Fruit fly (Drosophila melanogaster): ENCODE results near the gene wts.
A peak's percentile ranks its signal among the peaks of the same experiment; 100 is the strongest.

wts gene

DNA sequence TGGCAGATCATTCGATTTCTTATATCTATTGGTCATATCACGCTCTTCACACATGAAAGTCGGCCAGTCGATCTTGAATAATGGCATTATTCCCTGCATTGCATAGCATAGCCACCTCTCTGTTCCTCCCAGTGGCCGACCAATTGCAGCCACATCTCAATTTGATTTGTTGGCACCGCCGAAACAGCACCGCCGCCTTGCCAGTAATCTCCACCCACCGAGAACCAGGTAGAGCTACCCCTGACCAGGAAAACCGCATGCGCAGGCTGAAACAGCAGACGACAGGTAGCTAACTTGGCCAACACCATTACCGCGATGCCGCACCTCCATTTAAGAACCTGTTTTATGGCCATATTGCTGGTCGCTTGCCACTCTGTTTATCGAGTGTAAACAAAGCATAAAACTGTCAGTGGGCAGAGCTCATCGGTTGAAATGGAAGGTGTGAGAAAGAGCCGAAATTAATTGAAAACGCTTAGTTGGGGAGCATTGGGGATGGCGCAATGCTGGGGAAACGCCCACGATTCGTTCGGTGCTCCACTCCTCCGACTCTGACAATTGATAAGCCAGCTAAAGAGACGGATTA, 39.4 kb downstream of the wts start (continued):
- peak in 1 of 2 experiments; percentile 23 for TF ChIP-seq bsh (GFP tag; optimal IDR thresholded peaks at IDR 0.05)
- peak; percentile 40 for TF ChIP-seq CG6813 (GFP tag; optimal IDR thresholded peaks at IDR 0.05)
- peak; percentile 53 for TF ChIP-seq ac (GFP tag; optimal IDR thresholded peaks at IDR 0.05)
- TF ChIP-seq CG18262 (tag; optimal IDR thresholded peaks at IDR 0.05), result peak; percentile 15
- no peak for TF ChIP-seq CG30403 (GFP tag; optimal IDR thresholded peaks at IDR 0.05)
- peak; percentile 15 for TF ChIP-seq CG17186 (GFP tag; optimal IDR thresholded peaks at IDR 0.05)
- TF ChIP-seq seq (GFP tag; IDR thresholded peaks at IDR 0.05), result 0 out of 2 replicates have a peak, but pooled peaks have one; percentile 16
- TF ChIP-seq nerfin-1 (tag; optimal IDR thresholded peaks at IDR 0.05), result peak; percentile 17
- TF ChIP-seq ATbp (GFP tag; optimal IDR thresholded peaks at IDR 0.05), result peak; percentile 43
- TF ChIP-seq tll (GFP tag; optimal IDR thresholded peaks at IDR 0.05), result peak in 1 of 2 experiments; percentile 70
- TF ChIP-seq Deaf1 (tag; optimal IDR thresholded peaks at IDR 0.05), result peak; percentile 14
- TF ChIP-seq abd-A (tag; optimal IDR thresholded peaks at IDR 0.05), result peak; percentile 86
- peak; percentile 27 for TF ChIP-seq CG1233 (GFP tag; optimal IDR thresholded peaks at IDR 0.05)
- no peak for TF ChIP-seq ken (GFP tag; IDR thresholded peaks at IDR 0.05)
- no peak for TF ChIP-seq pho (GFP tag; optimal IDR thresholded peaks at IDR 0.05)
- TF ChIP-seq CG18476 (GFP tag; optimal IDR thresholded peaks at IDR 0.05), result no peak
- TF ChIP-seq cg (GFP tag; optimal IDR thresholded peaks at IDR 0.05), result peak; percentile 25
- peak; percentile 2 for TF ChIP-seq CG10979 (tag; optimal IDR thresholded peaks at IDR 0.05)
- TF ChIP-seq CG31441 (GFP tag; IDR thresholded peaks at IDR 0.05), result 0 out of 2 replicates have a peak, but pooled peaks have one; percentile 13
- peak; percentile 24 for TF ChIP-seq sqz (GFP tag; optimal IDR thresholded peaks at IDR 0.05)
- peak; percentile 31 for TF ChIP-seq CG8089 (GFP tag; optimal IDR thresholded peaks at IDR 0.05)
- TF ChIP-seq CG2875 (GFP tag; optimal IDR thresholded peaks at IDR 0.05), result peak; percentile 49
- TF ChIP-seq mld (GFP tag; IDR thresholded peaks at IDR 0.05; ENCODE audit: partially characterized antibody), result no peak
- TF ChIP-seq trem (tag; optimal IDR thresholded peaks at IDR 0.05), result peak; percentile 2
- no peak for TF ChIP-seq Mes4 (GFP tag; optimal IDR thresholded peaks at IDR 0.05)
- no peak for TF ChIP-seq croc (GFP tag; conservative IDR thresholded peaks at IDR 0.05)
- 0 out of 2 replicates have a peak, but pooled peaks have one; percentile 8 for TF ChIP-seq CG11247 (GFP tag; IDR thresholded peaks at IDR 0.05)
- TF ChIP-seq zen (tag; optimal IDR thresholded peaks at IDR 0.05), result peak; percentile 68
- peak; percentile 41; the same call in 1 of the 2 replicates for TF ChIP-seq chm (GFP tag; IDR thresholded peaks at IDR 0.05)
- peak; percentile 4 for TF ChIP-seq run (tag; optimal IDR thresholded peaks at IDR 0.05)
- 0 out of 2 replicates have a peak, but pooled peaks have one; percentile 21 for TF ChIP-seq vvl (GFP tag; IDR thresholded peaks at IDR 0.05)
- TF ChIP-seq HmgD (GFP tag; optimal IDR thresholded peaks at IDR 0.05), result peak; percentile 34
- TF ChIP-seq Side (GFP tag; optimal IDR thresholded peaks at IDR 0.05), result peak; percentile 31
- peak; percentile 3 for TF ChIP-seq lab (GFP tag; optimal IDR thresholded peaks at IDR 0.05)
- no peak for TF ChIP-seq exex (tag; optimal IDR thresholded peaks at IDR 0.05)
- peak; percentile 10 for TF ChIP-seq CG17568 (GFP tag; optimal IDR thresholded peaks at IDR 0.05)
- TF ChIP-seq CG4424 (GFP tag; optimal IDR thresholded peaks at IDR 0.05), result peak; percentile 7
- no peak for TF ChIP-seq CG3281 (GFP tag; optimal IDR thresholded peaks at IDR 0.05)
- peak; percentile 50 for TF ChIP-seq fd64A (GFP tag; optimal IDR thresholded peaks at IDR 0.05)
- TF ChIP-seq Awh (GFP tag; IDR thresholded peaks at IDR 0.05), result 0 out of 2 replicates have a peak, but pooled peaks have one; percentile 27
- TF ChIP-seq Nf-YB (GFP tag; optimal IDR thresholded peaks at IDR 0.05), result peak; percentile 95
- TF ChIP-seq Max (GFP tag; optimal IDR thresholded peaks at IDR 0.05), result no peak
- TF ChIP-seq CG4360 (GFP tag; IDR thresholded peaks at IDR 0.05), result 0 out of 2 replicates have a peak, but pooled peaks have one; percentile 9
- peak; percentile 15 for TF ChIP-seq CG14710 (tag; optimal IDR thresholded peaks at IDR 0.05)
- TF ChIP-seq Lhr (GFP tag; optimal IDR thresholded peaks at IDR 0.05), result no peak
- TF ChIP-seq HLH3B (GFP tag; IDR thresholded peaks at IDR 0.05), result no peak
- peak; percentile 50 for TF ChIP-seq CG15479 (GFP tag; optimal IDR thresholded peaks at IDR 0.05)
- peak; percentile 27 for TF ChIP-seq CG7987 (GFP tag; optimal IDR thresholded peaks at IDR 0.05)

All from whole organism, embryonic.